Worm (Caenorhabditis elegans) whole organism, L4 larva: Measurements from ENCODE around the gene H08M01.1.

Source experiments
- D1046.2 ChIP-seq: fragments of 200-800 bp; sonication (Bioruptor generic); IDR thresholded peaks from 2 replicates; pipeline ENCODE4 v1.3.6; 2022; ENCODE audit warnings: missing genetic modification characterization, missing compliant biosample characterization
- F26F4.8 ChIP-seq: fragments of 200-800 bp; sonication (Bioruptor generic); conservative IDR thresholded peaks from 2 replicates; pipeline ENCODE4 v1.3.6; 2022; ENCODE audit warnings: missing genetic modification characterization, missing compliant biosample characterization
- F49E8.2 ChIP-seq: sonication (generic microtip); optimal IDR thresholded peaks from 2 replicates; lab custom pipeline; 2016; ENCODE audit warnings: missing compliant biosample characterization, mild to moderate bottlenecking, missing genetic modification characterization, borderline replicate concordance
- R02D3.7 ChIP-seq: fragments of 150-350 bp; sonication (generic microtip); optimal IDR thresholded peaks from 3 replicates; lab custom pipeline; 2014; ENCODE audit warnings: missing biosample characterization, missing genetic modification characterization
- T20F7.1 ChIP-seq: fragments of 200-800 bp; sonication (Bioruptor generic); optimal IDR thresholded peaks from 2 replicates; lab custom pipeline; 2018; ENCODE audit warnings: mild to moderate bottlenecking, missing genetic modification characterization, missing compliant biosample characterization
- Y48G9A.11 ChIP-seq: fragments of 200-800 bp; sonication (Bioruptor generic); IDR thresholded peaks from 2 replicates; pipeline ENCODE4 v1.3.6; 2022; ENCODE audit warnings: missing genetic modification reagents, missing genetic modification characterization, missing compliant biosample characterization
- aha-1 ChIP-seq: fragments of 150-350 bp; peaks from one replicate; lab custom pipeline; 2014; ENCODE audit warnings: missing biosample characterization, missing genetic modification characterization
- aly-2 ChIP-seq: sonication (generic microtip); optimal IDR thresholded peaks from 2 replicates; lab custom pipeline; 2018; ENCODE audit warnings: missing biosample characterization, missing genetic modification characterization
- arid-1 ChIP-seq: fragments of 200-800 bp; sonication (Bioruptor generic); conservative IDR thresholded peaks from 2 replicates; pipeline ENCODE4 v1.3.6; 2022; ENCODE audit warnings: missing genetic modification reagents, missing genetic modification characterization, missing compliant biosample characterization
- ceh-20 ChIP-seq: fragments of 200-800 bp; sonication (Bioruptor generic); IDR thresholded peaks from 2 replicates; pipeline ENCODE4 v1.3.6; 2022; ENCODE audit warnings: missing genetic modification reagents, missing genetic modification characterization, missing compliant biosample characterization
- ceh-28 ChIP-seq: fragments of 150-350 bp; optimal IDR thresholded peaks from 2 replicates; lab custom pipeline; 2014; ENCODE audit warnings: missing biosample characterization, missing genetic modification reagents, missing genetic modification characterization
- ces-1 ChIP-seq: fragments of 150-350 bp; sonication (generic microtip); optimal IDR thresholded peaks from 4 replicates; lab custom pipeline; 2014; ENCODE audit warnings: missing biosample characterization, missing genetic modification reagents, missing genetic modification characterization
- cey-2 ChIP-seq: sonication (generic microtip); optimal IDR thresholded peaks from 3 replicates; lab custom pipeline; 2017; ENCODE audit warnings: missing genetic modification characterization, mild to moderate bottlenecking, missing compliant biosample characterization, antibody characterized with exemption, borderline replicate concordance; ENCODE audit not compliant: insufficient read depth
- ctbp-1 ChIP-seq: fragments of 200-800 bp; sonication (Bioruptor generic); IDR thresholded peaks from 2 replicates; pipeline ENCODE4 v1.3.6; 2022; ENCODE audit warnings: missing genetic modification reagents, missing genetic modification characterization, missing compliant biosample characterization
- daf-8 ChIP-seq: fragments of 200-800 bp; sonication (Bioruptor generic); IDR thresholded peaks from 2 replicates; pipeline ENCODE4 v1.3.6; 2022; ENCODE audit warnings: missing genetic modification characterization, missing compliant biosample characterization
- dmd-6 ChIP-seq: fragments of 200-800 bp; sonication (Bioruptor generic); IDR thresholded peaks from 2 replicates; pipeline ENCODE4 v1.3.6; 2022; ENCODE audit warnings: missing genetic modification reagents, missing genetic modification characterization, missing compliant biosample characterization
- dpl-1 ChIP-seq: fragments of 150-350 bp; optimal IDR thresholded peaks from 2 replicates; lab custom pipeline; 2014; ENCODE audit warnings: missing biosample characterization, missing genetic modification reagents, missing genetic modification characterization
- duxl-1 ChIP-seq: sonication (generic microtip); optimal IDR thresholded peaks from 2 replicates; lab custom pipeline; 2016; ENCODE audit warnings: mild to moderate bottlenecking, missing genetic modification characterization, moderate library complexity, missing compliant biosample characterization; ENCODE audit not compliant: poor library complexity
- egl-43 ChIP-seq: fragments of 200-800 bp; sonication (Bioruptor generic); IDR thresholded peaks from 2 replicates; pipeline ENCODE4 v1.3.6; 2022; ENCODE audit warnings: missing genetic modification reagents, missing genetic modification characterization, missing compliant biosample characterization
- gei-8 ChIP-seq: fragments of 200-800 bp; sonication (Bioruptor generic); optimal IDR thresholded peaks from 2 replicates; lab custom pipeline; 2018; ENCODE audit warnings: mild to moderate bottlenecking, missing genetic modification characterization, missing compliant biosample characterization
- hlh-11 ChIP-seq: fragments of 200-800 bp; sonication (Bioruptor generic); optimal IDR thresholded peaks from 2 replicates; lab custom pipeline; 2018; ENCODE audit warnings: mild to moderate bottlenecking, missing genetic modification characterization, missing compliant biosample characterization
- hmg-1.1 ChIP-seq: fragments of 200-800 bp; sonication (Bioruptor generic); IDR thresholded peaks from 2 replicates; pipeline ENCODE4 v1.3.6; 2022; ENCODE audit warnings: missing genetic modification reagents, missing genetic modification characterization, missing compliant biosample characterization
- lin-1 ChIP-seq: fragments of 200-800 bp; sonication (Bioruptor generic); IDR thresholded peaks from 2 replicates; pipeline ENCODE4 v1.3.6; 2022; ENCODE audit warnings: missing genetic modification reagents, missing genetic modification characterization, missing compliant biosample characterization
- lin-13 ChIP-seq: fragments of 150-350 bp; optimal IDR thresholded peaks from 2 replicates; lab custom pipeline; 2014; ENCODE audit warnings: missing biosample characterization, missing genetic modification reagents, missing genetic modification characterization
- lin-38 ChIP-seq: fragments of 200-800 bp; sonication (Bioruptor generic); IDR thresholded peaks from 2 replicates; pipeline ENCODE4 v1.3.6; 2022; ENCODE audit warnings: missing genetic modification reagents, missing genetic modification characterization, missing compliant biosample characterization
- madf-5 ChIP-seq, 2 experiments: fragments of 200-800 bp; sonication (Bioruptor generic); IDR thresholded peaks; 2 replicates each; pipeline ENCODE4 v1.3.6; 2022; ENCODE audit warnings: missing compliant biosample characterization in 2 of 2, missing genetic modification characterization in 2 of 2
- mdt-29 ChIP-seq: fragments of 200-800 bp; sonication (Bioruptor generic); IDR thresholded peaks from 2 replicates; pipeline ENCODE4 v1.3.6; 2022; ENCODE audit warnings: missing genetic modification reagents, missing genetic modification characterization, missing compliant biosample characterization
- mep-1 ChIP-seq: fragments of 150-350 bp; sonication (generic microtip); optimal IDR thresholded peaks from 3 replicates; lab custom pipeline; 2014; ENCODE audit warnings: missing biosample characterization, missing genetic modification characterization
- mes-2 ChIP-seq: sonication (generic microtip); optimal IDR thresholded peaks from 2 replicates; lab custom pipeline; 2016; ENCODE audit warnings: missing genotype, mild to moderate bottlenecking, missing genetic modification characterization, missing compliant biosample characterization; ENCODE audit not compliant: poor library complexity, severe bottlenecking
- nhr-10 ChIP-seq: fragments of 150-350 bp; optimal IDR thresholded peaks from 2 replicates; lab custom pipeline; 2014; ENCODE audit warnings: missing biosample characterization, missing genetic modification characterization
- nhr-102 ChIP-seq: sonication (generic microtip); optimal IDR thresholded peaks from 2 replicates; lab custom pipeline; 2016; ENCODE audit warnings: mild to moderate bottlenecking, missing genetic modification characterization, moderate library complexity, missing compliant biosample characterization
- nhr-11 ChIP-seq: fragments of 150-350 bp; optimal IDR thresholded peaks from 2 replicates; lab custom pipeline; 2014; ENCODE audit warnings: missing biosample characterization, missing genetic modification characterization
- nhr-25 ChIP-seq: sonication (generic microtip); optimal IDR thresholded peaks from 2 replicates; lab custom pipeline; 2017; ENCODE audit warnings: missing genetic modification characterization, mild to moderate bottlenecking, missing compliant biosample characterization, antibody characterized with exemption, moderate library complexity, borderline replicate concordance; ENCODE audit not compliant: insufficient read depth
- nhr-28 ChIP-seq: fragments of 150-350 bp; optimal IDR thresholded peaks from 2 replicates; lab custom pipeline; 2014; ENCODE audit warnings: missing biosample characterization, missing genetic modification characterization
- nhr-42 ChIP-seq: fragments of 200-800 bp; sonication (Bioruptor generic); IDR thresholded peaks from 2 replicates; pipeline ENCODE4 v1.3.6; 2022; ENCODE audit warnings: missing genetic modification characterization, missing compliant biosample characterization
- nhr-6 ChIP-seq: fragments of 150-350 bp; optimal IDR thresholded peaks from 2 replicates; lab custom pipeline; 2014; ENCODE audit warnings: missing biosample characterization, missing genetic modification characterization
- nhr-77 ChIP-seq: fragments of 150-350 bp; optimal IDR thresholded peaks from 2 replicates; lab custom pipeline; 2014; ENCODE audit warnings: missing biosample characterization, missing genetic modification characterization
- pha-4 ChIP-seq, 2 experiments: fragments of 150-350 bp in 1 of 2; fragments of 200-800 bp in 1 of 2; sonication (Bioruptor generic) in 1 of 2; IDR thresholded peaks in 1 of 2; optimal IDR thresholded peaks in 1 of 2; 2 replicates each; pipeline versions ENCODE4 v1.3.6 to Lab custom; 2014 to 2022; ENCODE audit warnings: missing genetic modification characterization in 2 of 2, missing genetic modification reagents in 2 of 2, missing biosample characterization in 1 of 2, missing compliant biosample characterization in 1 of 2
- php-3 ChIP-seq: fragments of 200-800 bp; sonication (Bioruptor generic); IDR thresholded peaks from 2 replicates; pipeline ENCODE4 v1.3.6; 2022; ENCODE audit warnings: missing genetic modification reagents, missing genetic modification characterization, missing compliant biosample characterization
- rbr-2 ChIP-seq: sonication (generic microtip); optimal IDR thresholded peaks from 2 replicates; lab custom pipeline; 2016; ENCODE audit warnings: missing genotype, missing genetic modification characterization, missing compliant biosample characterization
- skn-1 ChIP-seq: fragments of 150-350 bp; optimal IDR thresholded peaks from 2 replicates; lab custom pipeline; 2014; ENCODE audit warnings: missing biosample characterization, missing genetic modification characterization
- spr-1 ChIP-seq: sonication (generic microtip); optimal IDR thresholded peaks from 2 replicates; lab custom pipeline; 2016; ENCODE audit warnings: mild to moderate bottlenecking, missing genetic modification characterization, missing compliant biosample characterization
- tag-97 ChIP-seq: fragments of 200-800 bp; sonication (Bioruptor generic); IDR thresholded peaks from 2 replicates; pipeline ENCODE4 v1.3.6; 2022; ENCODE audit warnings: missing genetic modification characterization, missing compliant biosample characterization
- unc-130 ChIP-seq: sonication (generic microtip); optimal IDR thresholded peaks from 2 replicates; lab custom pipeline; 2016; ENCODE audit warnings: missing genetic modification reagents, missing genetic modification characterization, missing compliant biosample characterization
- unc-39 ChIP-seq: sonication (generic microtip); optimal IDR thresholded peaks from 2 replicates; lab custom pipeline; 2017; ENCODE audit warnings: missing biosample characterization, missing genetic modification characterization
- vab-7 ChIP-seq: fragments of 200-800 bp; sonication (Bioruptor generic); IDR thresholded peaks from 2 replicates; pipeline ENCODE4 v1.3.6; 2022; ENCODE audit warnings: missing genetic modification reagents, missing genetic modification characterization, missing compliant biosample characterization
- ztf-7 ChIP-seq: fragments of 150-350 bp; optimal IDR thresholded peaks from 2 replicates; lab custom pipeline; 2014; ENCODE audit warnings: missing biosample characterization, missing genetic modification characterization

The H08M01.1 gene

ce11 chrIV:13882573-13882972 lies 46.4 kb upstream of the H08M01.1 start, which contains the start of gene thoc-7 (continued):
- TF ChIP-seq madf-5 (GFP tag; IDR thresholded peaks at IDR 0.05; lab: Robert Waterston, UW) (no peak), nhr-10 (tag; lab: Kevin White, UChicago) (no peak), unc-130 (GFP tag; lab: Kevin White, UChicago) (no peak), nhr-11 (tag; lab: Kevin White, UChicago) (no peak), skn-1 (no peak), aly-2 (tag; lab: Kevin White, UChicago) (no peak), cey-2 (tag; lab: Kevin White, UChicago) (no peak), nhr-102 (tag; lab: Kevin White, UChicago) (no peak), R02D3.7 (tag; lab: Kevin White, UChicago) (no peak), duxl-1 (tag; lab: Kevin White, UChicago) (no peak), ztf-7 (tag; lab: Kevin White, UChicago) (no peak), rbr-2 (tag; lab: Kevin White, UChicago) (peak; percentile 5), tag-97 (GFP tag; lab: Robert Waterston, UW) (no peak), mes-2 (no peak), unc-39 (tag; lab: Kevin White, UChicago) (no peak), ceh-28 (tag; lab: Kevin White, UChicago) (no peak), ctbp-1 (GFP tag; lab: Robert Waterston, UW) (no peak)
- TF ChIP-seq, all 104 proteins: peak for 18

DNA sequence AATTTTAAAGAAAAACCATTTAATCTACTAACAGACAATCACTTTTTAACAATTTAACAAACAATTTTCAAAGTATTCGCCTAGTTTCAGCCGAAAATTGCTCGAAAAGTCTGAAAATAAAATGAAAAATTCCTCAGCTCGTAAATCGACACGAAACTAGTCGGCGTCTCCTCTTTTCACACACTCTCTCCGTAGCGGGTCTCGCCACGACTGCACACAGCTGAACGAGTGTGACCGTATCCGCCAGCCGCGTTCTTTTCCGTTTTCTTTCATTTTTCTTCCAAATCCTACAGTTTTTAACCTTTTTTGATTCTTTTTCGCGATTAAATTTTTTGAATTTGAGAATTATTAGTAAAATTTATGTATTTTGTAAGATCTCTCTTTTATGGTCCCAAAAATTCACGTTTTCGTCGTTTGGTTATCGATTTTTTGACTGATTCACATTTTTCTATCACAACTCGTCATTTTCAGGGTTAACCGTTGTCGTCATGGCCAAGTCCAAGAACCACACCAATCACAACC lies 45.6 kb upstream of the H08M01.1 start, which contains the start of gene rpl-29:
Gene rpl-29 (plus strand): TSS at position 472 of the 522 bp plus-strand sequence.
- no peak for TF ChIP-seq ces-1 (GFP tag; lab: Kevin White, UChicago)
- peak; percentile 57; the same call in 1 of the 2 replicates for TF ChIP-seq php-3 (GFP tag; lab: Robert Waterston, UW)
- 0 out of 2 replicates have a peak, but pooled peaks have one; percentile 28 for TF ChIP-seq vab-7 (GFP tag; lab: Robert Waterston, UW)
- TF ChIP-seq D1046.2 = peak; percentile 100
- TF ChIP-seq spr-1 = peak; percentile 43
- TF ChIP-seq ceh-20 (GFP tag; lab: Robert Waterston, UW) = 0 out of 2 replicates have a peak, but pooled peaks have one; percentile 43
- peak; percentile 57 for TF ChIP-seq lin-13 (GFP tag; lab: Kevin White, UChicago)
- TF ChIP-seq dmd-6 (GFP tag; lab: Robert Waterston, UW) = peak; percentile 65
- peak; percentile 91 for TF ChIP-seq mep-1 (tag; lab: Kevin White, UChicago)
- TF ChIP-seq ztf-7 (tag; lab: Kevin White, UChicago) = peak; percentile 90
- TF ChIP-seq pha-4 (GFP tag; IDR thresholded peaks at IDR 0.05; lab: Robert Waterston, UW) = peak; percentile 65; the same call in 1 of the 2 replicates
- TF ChIP-seq pha-4 (tag; optimal IDR thresholded peaks at IDR 0.05; lab: Kevin White, UChicago) = no peak
- TF ChIP-seq arid-1 = peak; percentile 76
- peak; percentile 69 for TF ChIP-seq lin-38 (GFP tag; lab: Robert Waterston, UW)
- peak; percentile 73 for TF ChIP-seq F49E8.2 (tag; lab: Kevin White, UChicago)
- TF ChIP-seq ctbp-1 (GFP tag; lab: Robert Waterston, UW) = 0 out of 2 replicates have a peak, but pooled peaks have one; percentile 24
- TF ChIP-seq nhr-102 (tag; lab: Kevin White, UChicago) = peak; percentile 57
- peak; percentile 80 for TF ChIP-seq dpl-1 (GFP tag; lab: Kevin White, UChicago)
- no peak for TF ChIP-seq F26F4.8 (GFP tag; lab: Robert Waterston, UW)
- TF ChIP-seq hlh-11 (tag; lab: Kevin White, UChicago) = peak; percentile 84
- 0 out of 2 replicates have a peak, but pooled peaks have one; percentile 64 for TF ChIP-seq nhr-42 (GFP tag; lab: Robert Waterston, UW)
- TF ChIP-seq nhr-28 (tag; lab: Kevin White, UChicago) = peak; percentile 64
- TF ChIP-seq mdt-29 (GFP tag; lab: Robert Waterston, UW) = peak; percentile 88
- TF ChIP-seq egl-43 (GFP tag; lab: Robert Waterston, UW) = no peak
- peak; percentile 82 for TF ChIP-seq hmg-1.1 (GFP tag; lab: Robert Waterston, UW)
- TF ChIP-seq lin-1 (GFP tag; lab: Robert Waterston, UW) = peak; percentile 63; the same call in 1 of the 2 replicates
- TF ChIP-seq aha-1 (tag; lab: Kevin White, UChicago) = peak; percentile 91
- peak; percentile 70 for TF ChIP-seq rbr-2 (tag; lab: Kevin White, UChicago)
- no peak for TF ChIP-seq gei-8 (GFP tag; lab: Kevin White, UChicago)
- TF ChIP-seq Y48G9A.11 = peak; percentile 42
- TF ChIP-seq nhr-77 (tag; lab: Kevin White, UChicago) = peak; percentile 50
- peak; percentile 79 for TF ChIP-seq nhr-11 (tag; lab: Kevin White, UChicago)
- peak; percentile 68 for TF ChIP-seq duxl-1 (tag; lab: Kevin White, UChicago)
- TF ChIP-seq nhr-6 (tag; lab: Kevin White, UChicago) = peak; percentile 28
- peak; percentile 65 for TF ChIP-seq nhr-25
- no peak for TF ChIP-seq daf-8 (GFP tag; lab: Robert Waterston, UW)
- peak; percentile 61 for TF ChIP-seq T20F7.1 (GFP tag; lab: Kevin White, UChicago)
